Fruit fly (Drosophila melanogaster) whole organism, embryonic: ENCODE results near the gene Cyp4ac3.

Source experiments
- Abd-B ChIP-seq: fragments of 200-800 bp; sonication (Bioruptor generic); optimal IDR thresholded peaks from 2 replicates; lab custom pipeline; 2018; ENCODE audit warnings: missing biosample characterization, mild to moderate bottlenecking, missing genetic modification characterization, moderate library complexity
- CG10654 ChIP-seq: fragments of 200-800 bp; sonication (Bioruptor generic); optimal IDR thresholded peaks from 2 replicates; lab custom pipeline; 2016; ENCODE audit warnings: missing biosample characterization, missing genetic modification characterization
- CG11398 ChIP-seq: fragments of 200-800 bp; sonication (Bioruptor generic); optimal IDR thresholded peaks from 2 replicates; lab custom pipeline; 2016; ENCODE audit warnings: missing biosample characterization, missing genetic modification characterization
- CG12219 ChIP-seq: fragments of 200-800 bp; sonication (Bioruptor generic); optimal IDR thresholded peaks from 3 replicates; lab custom pipeline; 2018; ENCODE audit warnings: missing biosample characterization, mild to moderate bottlenecking, missing genetic modification characterization
- CG13424 ChIP-seq: fragments of 200-800 bp; sonication (Bioruptor generic); optimal IDR thresholded peaks from 2 replicates; lab custom pipeline; 2019; ENCODE audit warnings: missing biosample characterization, mild to moderate bottlenecking, missing genetic modification characterization, moderate library complexity
- CG1529 ChIP-seq: fragments of 200-800 bp; sonication (Bioruptor generic); optimal IDR thresholded peaks from 3 replicates; lab custom pipeline; 2018; ENCODE audit warnings: missing biosample characterization, missing genetic modification characterization
- CG16779 ChIP-seq: fragments of 200-800 bp; sonication (Bioruptor generic); IDR thresholded peaks from 2 replicates; pipeline ENCODE4 v1.3.6; 2022; ENCODE audit warnings: missing biosample characterization, missing genetic modification characterization
- CG17385 ChIP-seq: fragments of 200-800 bp; sonication (Bioruptor generic); optimal IDR thresholded peaks from 3 replicates; lab custom pipeline; 2018; ENCODE audit warnings: missing biosample characterization, mild to moderate bottlenecking, missing genetic modification characterization
- CG18599 ChIP-seq: fragments of 200-800 bp; sonication (Bioruptor generic); optimal IDR thresholded peaks from 3 replicates; lab custom pipeline; 2017; ENCODE audit warnings: missing biosample characterization, missing genetic modification characterization, mild to moderate bottlenecking, moderate library complexity, missing genetic modification reagents
- CG2116 ChIP-seq: fragments of 200-800 bp; sonication (Bioruptor generic); optimal IDR thresholded peaks from 3 replicates; lab custom pipeline; 2018; ENCODE audit warnings: missing biosample characterization, mild to moderate bottlenecking, missing genetic modification characterization
- CG34224 ChIP-seq: fragments of 200-800 bp; sonication (Bioruptor generic); IDR thresholded peaks from 3 replicates; pipeline ENCODE4 v1.3.6; 2022; ENCODE audit warnings: missing biosample characterization, missing genetic modification characterization; ENCODE audit not compliant: partially characterized antibody
- CG8359 ChIP-seq: fragments of 200-800 bp; sonication (Bioruptor generic); optimal IDR thresholded peaks from 2 replicates; lab custom pipeline; 2017; ENCODE audit warnings: missing biosample characterization, mild to moderate bottlenecking, missing genetic modification characterization, borderline replicate concordance
- CG8924 ChIP-seq: fragments of 200-800 bp; optimal IDR thresholded peaks from 3 replicates; lab custom pipeline; 2019; ENCODE audit warnings: missing biosample characterization, mild to moderate bottlenecking, missing genetic modification characterization, moderate library complexity
- CG8944 ChIP-seq: fragments of 200-800 bp; sonication (Bioruptor generic); optimal IDR thresholded peaks from 3 replicates; lab custom pipeline; 2016; ENCODE audit warnings: missing biosample characterization, missing genetic modification characterization
- CoRest ChIP-seq: fragments of 200-800 bp; sonication (Bioruptor generic); optimal IDR thresholded peaks from 3 replicates; lab custom pipeline; 2018; ENCODE audit warnings: missing biosample characterization, mild to moderate bottlenecking, missing genetic modification characterization, moderate library complexity
- D ChIP-seq, 2 experiments: fragments of 200-800 bp in 1 of 2; fragments of >200 bp in 1 of 2; sonication (Bioruptor generic) in 1 of 2; optimal IDR thresholded peaks; 2 replicates in 1 of 2; 3 replicates in 1 of 2; lab custom pipeline; 2017; ENCODE audit warnings: mild to moderate bottlenecking in 1 of 2, missing biosample characterization in 1 of 2, missing genetic modification characterization in 1 of 2, missing genetic modification reagents in 1 of 2
- Dfd ChIP-seq, 2 experiments: fragments of >200 bp; optimal IDR thresholded peaks; 2 replicates each; lab custom pipeline; 2017; ENCODE audit warnings: missing biosample characterization in 2 of 2, missing genetic modification characterization in 2 of 2
- Elba2 ChIP-seq: fragments of 200-800 bp; sonication (Bioruptor generic); optimal IDR thresholded peaks from 3 replicates; lab custom pipeline; 2016; ENCODE audit warnings: missing biosample characterization, missing genetic modification characterization
- Fer2 ChIP-seq: fragments of 200-800 bp; sonication (Bioruptor generic); optimal IDR thresholded peaks from 2 replicates; lab custom pipeline; 2018; ENCODE audit warnings: missing biosample characterization, mild to moderate bottlenecking, missing genetic modification characterization, moderate library complexity
- H15 ChIP-seq: fragments of 200-800 bp; sonication (Bioruptor generic); IDR thresholded peaks from 3 replicates; pipeline ENCODE4 v1.3.6; 2022; ENCODE audit warnings: missing biosample characterization, missing genetic modification characterization
- HLH54F ChIP-seq: fragments of 200-800 bp; sonication (Bioruptor generic); optimal IDR thresholded peaks from 3 replicates; lab custom pipeline; 2016; ENCODE audit warnings: missing biosample characterization, missing genetic modification characterization
- al ChIP-seq: fragments of 200-800 bp; sonication (Bioruptor generic); IDR thresholded peaks from 2 replicates; pipeline ENCODE4 v1.3.6; 2022; ENCODE audit warnings: missing biosample characterization, missing genetic modification characterization
- bowl ChIP-seq: fragments of 200-800 bp; sonication (Bioruptor generic); IDR thresholded peaks from 2 replicates; pipeline ENCODE4 v1.3.6; 2022; ENCODE audit warnings: missing biosample characterization, missing genetic modification characterization
- br ChIP-seq: fragments of >200 bp; optimal IDR thresholded peaks from 2 replicates; lab custom pipeline; 2017
- ci ChIP-seq: fragments of 200-800 bp; sonication (Bioruptor generic); IDR thresholded peaks from 3 replicates; pipeline ENCODE4 v1.3.6; 2022; ENCODE audit warnings: missing biosample characterization, missing genetic modification characterization
- da ChIP-seq: fragments of 200-800 bp; sonication (Bioruptor generic); optimal IDR thresholded peaks from 2 replicates; lab custom pipeline; 2016; ENCODE audit warnings: missing biosample characterization, missing genetic modification characterization
- gfzf ChIP-seq: fragments of 200-800 bp; sonication (Bioruptor generic); optimal IDR thresholded peaks from 2 replicates; lab custom pipeline; 2016; ENCODE audit warnings: missing biosample characterization, mild to moderate bottlenecking, missing genetic modification characterization, moderate library complexity
- grau ChIP-seq: fragments of 200-800 bp; optimal IDR thresholded peaks from 3 replicates; lab custom pipeline; 2019; ENCODE audit warnings: missing biosample characterization, mild to moderate bottlenecking, missing genetic modification characterization, moderate library complexity
- hkb ChIP-seq, 2 experiments: fragments of 200-800 bp in 1 of 2; fragments of >200 bp in 1 of 2; sonication (Bioruptor generic) in 1 of 2; IDR thresholded peaks in 1 of 2; optimal IDR thresholded peaks in 1 of 2; 2 replicates each; pipeline versions ENCODE4 v1.3.6 to Lab custom; 2017 to 2022; ENCODE audit warnings: missing biosample characterization in 1 of 2, missing genetic modification characterization in 1 of 2
- lola ChIP-seq, 3 experiments: fragments of >200 bp in 2 of 3; fragments of 200-800 bp in 1 of 3; sonication (Bioruptor generic) in 1 of 3; optimal IDR thresholded peaks; 2 replicates each; lab custom pipeline; 2017 to 2019; ENCODE audit warnings: missing biosample characterization in 3 of 3, missing genetic modification characterization in 3 of 3, mild to moderate bottlenecking in 1 of 3, moderate library complexity in 1 of 3
- mld ChIP-seq: fragments of 200-800 bp; sonication (Bioruptor generic); IDR thresholded peaks from 3 replicates; pipeline ENCODE4 v1.3.6; 2022; ENCODE audit warnings: missing biosample characterization, missing genetic modification characterization; ENCODE audit not compliant: partially characterized antibody
- nerfin-2 ChIP-seq: fragments of 200-800 bp; sonication (Bioruptor generic); IDR thresholded peaks from 2 replicates; pipeline ENCODE4 v1.3.6; 2022; ENCODE audit warnings: missing biosample characterization, missing genetic modification characterization; ENCODE audit not compliant: partially characterized antibody
- oc ChIP-seq: fragments of 200-800 bp; sonication (Bioruptor generic); optimal IDR thresholded peaks from 2 replicates; lab custom pipeline; 2018; ENCODE audit warnings: missing biosample characterization, mild to moderate bottlenecking, missing genetic modification characterization, moderate library complexity
- peb ChIP-seq: fragments of 200-800 bp; sonication (Bioruptor generic); IDR thresholded peaks from 2 replicates; pipeline ENCODE4 v1.3.6; 2022; ENCODE audit warnings: missing biosample characterization, missing genetic modification characterization
- phol ChIP-seq: fragments of 200-800 bp; sonication (Bioruptor generic); optimal IDR thresholded peaks from 3 replicates; lab custom pipeline; 2018; ENCODE audit warnings: missing biosample characterization, mild to moderate bottlenecking, missing genetic modification characterization, moderate library complexity
- psq ChIP-seq: fragments of 200-800 bp; sonication (Bioruptor generic); optimal IDR thresholded peaks from 2 replicates; lab custom pipeline; 2017; ENCODE audit warnings: missing biosample characterization, missing genetic modification characterization
- row ChIP-seq: fragments of 200-800 bp; sonication (Bioruptor generic); IDR thresholded peaks from 3 replicates; pipeline ENCODE4 v1.3.6; 2022; ENCODE audit warnings: missing biosample characterization, missing genetic modification characterization
- sens ChIP-seq: fragments of 200-800 bp; sonication (Bioruptor generic); peaks from one replicate; lab custom pipeline; 2016; ENCODE audit warnings: missing biosample characterization, missing genetic modification characterization
- sim ChIP-seq: fragments of 200-800 bp; sonication (Bioruptor generic); IDR thresholded peaks from 2 replicates; pipeline ENCODE4 v1.3.6; 2022; ENCODE audit warnings: missing biosample characterization, missing genetic modification characterization
- tgo ChIP-seq: fragments of 200-800 bp; sonication (Bioruptor generic); IDR thresholded peaks from 3 replicates; pipeline ENCODE4 v1.3.6; 2022; ENCODE audit warnings: missing biosample characterization, missing genetic modification characterization
- ttk ChIP-seq: fragments of 200-800 bp; sonication (Bioruptor generic); IDR thresholded peaks from 2 replicates; pipeline ENCODE4 v2.1.2; 2022; ENCODE audit warnings: missing biosample characterization, missing genetic modification characterization
- zen2 ChIP-seq: fragments of 200-800 bp; sonication (Bioruptor generic); IDR thresholded peaks from 3 replicates; pipeline ENCODE4 v1.3.6; 2022; ENCODE audit warnings: missing biosample characterization, missing genetic modification characterization; ENCODE audit not compliant: partially characterized antibody

The Cyp4ac3 gene

dm6 chr2L:5228581-5229077 is 39.7 kb upstream of the Cyp4ac3 start (continued):
- TF ChIP-seq hkb (optimal IDR thresholded peaks at IDR 0.05; lab: Kevin White, UChicago) (no peak), hkb (GFP tag; IDR thresholded peaks at IDR 0.05; lab: Robert Waterston, UW) (no peak), sens (GFP tag; lab: Kevin White, UChicago) (no peak), tgo (no peak), CG2116 (GFP tag; lab: Kevin White, UChicago) (no peak), Fer2 (no peak), bowl (GFP tag; lab: Robert Waterston, UW) (no peak), Dfd (GFP tag; optimal IDR thresholded peaks at IDR 0.05; lab: Kevin White, UChicago) (no peak), CG10654 (no peak), peb (GFP tag; lab: Robert Waterston, UW) (no peak), CG8944 (GFP tag; lab: Kevin White, UChicago) (no peak), ttk (GFP tag; lab: Robert Waterston, UW) (no peak), CG12219 (GFP tag; lab: Kevin White, UChicago) (no peak), Abd-B (GFP tag; lab: Kevin White, UChicago) (no peak), gfzf (no peak), CG8924 (no peak), CoRest (tag; lab: Kevin White, UChicago) (peak; percentile 11), CG18599 (GFP tag; lab: Kevin White, UChicago) (no peak), CG17385 (GFP tag; lab: Kevin White, UChicago) (no peak), sim (no peak), CG11398 (GFP tag; lab: Kevin White, UChicago) (no peak), Elba2 (GFP tag; lab: Kevin White, UChicago) (no peak), CG1529 (GFP tag; lab: Kevin White, UChicago) (no peak), phol (tag; lab: Kevin White, UChicago) (no peak), da (GFP tag; lab: Kevin White, UChicago) (no peak), oc (no peak), H15 (GFP tag; lab: Robert Waterston, UW) (no peak), row (no peak), D (optimal IDR thresholded peaks at IDR 0.05; lab: Kevin White, UChicago) (no peak), D (GFP tag; optimal IDR thresholded peaks at IDR 0.05; lab: Kevin White, UChicago) (no peak), CG16779 (GFP tag; lab: Robert Waterston, UW) (no peak), grau (no peak), HLH54F (GFP tag; lab: Kevin White, UChicago) (no peak), lola (GFP tag; optimal IDR thresholded peaks at IDR 0.05; lab: Kevin White, UChicago) (no peak), psq (GFP tag; lab: Kevin White, UChicago) (no peak), br (lab: Kevin White, UChicago) (no peak), zen2 (GFP tag; lab: Robert Waterston, UW) (no peak), CG34224 (0 out of 3 replicates have a peak, but pooled peaks have one; percentile 12), nerfin-2 (GFP tag; lab: Robert Waterston, UW) (no peak), ci (GFP tag; lab: Robert Waterston, UW) (no peak)
- TF ChIP-seq, all 482 proteins: peak for 25

DNA sequence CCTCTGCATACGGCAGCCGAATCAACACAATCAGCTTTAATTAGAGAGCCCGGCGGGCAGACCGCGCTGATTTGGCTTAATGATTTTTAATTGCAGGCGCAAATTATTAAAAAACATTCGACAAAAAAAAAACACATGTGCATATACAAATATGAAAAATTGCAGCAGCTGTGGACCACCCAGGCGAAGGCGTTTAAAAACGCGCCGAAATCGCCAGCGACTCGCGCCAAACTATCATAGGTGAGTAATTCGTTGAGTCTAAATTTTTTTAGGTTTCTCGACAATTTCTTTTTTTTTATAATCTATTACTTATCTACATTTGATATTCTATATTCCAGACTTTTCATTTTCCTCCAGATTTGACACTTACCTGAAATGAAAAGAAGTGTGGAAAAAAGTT is 39.1 kb upstream of the Cyp4ac3 start:
- TF ChIP-seq CG34224: no peak
- no peak for TF ChIP-seq CoRest (tag; lab: Kevin White, UChicago)
- no peak for TF ChIP-seq al
- peak; percentile 5 for TF ChIP-seq sens (GFP tag; lab: Kevin White, UChicago)
- no peak for TF ChIP-seq CG13424 (tag; lab: Kevin White, UChicago)
- 0 out of 3 replicates have a peak, but pooled peaks have one; percentile 22 for TF ChIP-seq mld (GFP tag; lab: Robert Waterston, UW)
- TF ChIP-seq CG8359 (GFP tag; lab: Kevin White, UChicago): peak; percentile 99
- TF ChIP-seq, all 482 proteins: peak for 3
